Fruit fly (Drosophila melanogaster) whole organism, wandering third instar larva: Measurements from ENCODE around the gene nht.

ENCODE experiments used
- CG32264 ChIP-seq: fragments of 200-800 bp; sonication (Bioruptor generic); optimal IDR thresholded peaks from 2 replicates; lab custom pipeline; 2016; ENCODE audit warnings: missing biosample characterization, missing genetic modification characterization
- CG9705 ChIP-seq: fragments of 200-800 bp; sonication (Bioruptor generic); optimal IDR thresholded peaks from 2 replicates; lab custom pipeline; 2018; ENCODE audit warnings: missing biosample characterization, mild to moderate bottlenecking, missing genetic modification characterization
- CrebA ChIP-seq: fragments of 200-800 bp; sonication (Bioruptor generic); optimal IDR thresholded peaks from 2 replicates; lab custom pipeline; 2016; ENCODE audit warnings: missing biosample characterization, mild to moderate bottlenecking, missing genetic modification characterization, borderline replicate concordance
- Dfd ChIP-seq: fragments of >200 bp; optimal IDR thresholded peaks from 2 replicates; lab custom pipeline; 2017; ENCODE audit warnings: missing biosample characterization, missing genetic modification characterization
- GATAd ChIP-seq: sonication (Bioruptor generic); optimal IDR thresholded peaks from 2 replicates; lab custom pipeline; 2016; ENCODE audit warnings: missing biosample characterization, missing genetic modification characterization
- HLH106 ChIP-seq: fragments of 200-800 bp; optimal IDR thresholded peaks from 3 replicates; lab custom pipeline; 2019; ENCODE audit warnings: missing biosample characterization, mild to moderate bottlenecking, missing genetic modification characterization, moderate library complexity
- Hnf4 ChIP-seq: fragments of 200-800 bp; sonication (Bioruptor generic); optimal IDR thresholded peaks from 2 replicates; lab custom pipeline; 2016; ENCODE audit warnings: missing biosample characterization, mild to moderate bottlenecking, missing genetic modification characterization
- Hr83 ChIP-seq: fragments of 200-300 bp; sonication (Bioruptor generic); optimal IDR thresholded peaks from 2 replicates; lab custom pipeline; 2016; ENCODE audit warnings: missing biosample characterization, mild to moderate bottlenecking, missing genetic modification characterization, moderate library complexity; ENCODE audit not compliant: poor library complexity, severe bottlenecking
- Mio ChIP-seq: sonication (Bioruptor generic); optimal IDR thresholded peaks from 2 replicates; lab custom pipeline; 2016; ENCODE audit warnings: missing biosample characterization, missing genetic modification characterization
- Myc ChIP-seq: fragments of >200 bp; optimal IDR thresholded peaks from 2 replicates; lab custom pipeline; 2017
- N ChIP-seq: fragments of >200 bp; optimal IDR thresholded peaks from 2 replicates; lab custom pipeline; 2018; ENCODE audit warnings: missing biosample characterization, missing external identifiers, missing genetic modification characterization
- OdsH ChIP-seq: fragments of 200-800 bp; sonication (Bioruptor generic); optimal IDR thresholded peaks from 2 replicates; lab custom pipeline; 2016; ENCODE audit warnings: missing biosample characterization, mild to moderate bottlenecking, missing genetic modification characterization
- Rel ChIP-seq, 2 experiments: fragments of 200-800 bp; sonication (Bioruptor generic) in 1 of 2; optimal IDR thresholded peaks; 2 replicates in 1 of 2; 3 replicates in 1 of 2; lab custom pipeline; 2016 to 2019; ENCODE audit warnings: mild to moderate bottlenecking in 2 of 2, missing biosample characterization in 2 of 2, missing genetic modification characterization in 2 of 2, moderate library complexity in 1 of 2
- Sp1 ChIP-seq: fragments of 200-800 bp; sonication (Bioruptor generic); optimal IDR thresholded peaks from 3 replicates; lab custom pipeline; 2019; ENCODE audit warnings: missing biosample characterization, mild to moderate bottlenecking, missing genetic modification characterization, moderate library complexity
- br ChIP-seq: fragments of 200-800 bp; sonication (Bioruptor generic); optimal IDR thresholded peaks from 2 replicates; lab custom pipeline; 2016; ENCODE audit warnings: missing biosample characterization, missing genetic modification characterization
- brk ChIP-seq: fragments of 200-800 bp; sonication (Bioruptor generic); optimal IDR thresholded peaks from 2 replicates; lab custom pipeline; 2016; ENCODE audit warnings: missing biosample characterization, mild to moderate bottlenecking, missing genetic modification characterization
- dl ChIP-seq, 2 experiments: fragments of 175-275, 200-275 bp in 1 of 2; fragments of 200-275 bp in 1 of 2; sonication (Bioruptor generic); optimal IDR thresholded peaks; lab custom pipeline; 2018; ENCODE audit warnings: mild to moderate bottlenecking in 2 of 2, missing biosample characterization in 2 of 2, missing genetic modification characterization in 2 of 2, moderate library complexity in 2 of 2; ENCODE audit not compliant: partially characterized antibody in 2 of 2, insufficient read depth in 1 of 2
- dsf ChIP-seq: sonication (Bioruptor generic); optimal IDR thresholded peaks from 2 replicates; lab custom pipeline; 2016; ENCODE audit warnings: missing biosample characterization, missing genetic modification characterization, borderline replicate concordance
- ey ChIP-seq: fragments of 200-800 bp; sonication (Bioruptor generic); optimal IDR thresholded peaks from 2 replicates; lab custom pipeline; 2016; ENCODE audit warnings: missing biosample characterization, missing genetic modification characterization
- foxo ChIP-seq, 2 experiments: fragments of 200-800 bp; sonication (Bioruptor generic); optimal IDR thresholded peaks; 2 replicates in 1 of 2; 3 replicates in 1 of 2; lab custom pipeline; 2016 to 2017; ENCODE audit warnings: missing biosample characterization in 2 of 2, missing genetic modification characterization in 2 of 2
- fru ChIP-seq: fragments of 200-800 bp; sonication (Bioruptor generic); optimal IDR thresholded peaks from 3 replicates; lab custom pipeline; 2016; ENCODE audit warnings: missing biosample characterization, mild to moderate bottlenecking, missing genetic modification characterization
- h ChIP-seq: fragments of 200-800 bp; sonication (Bioruptor generic); optimal IDR thresholded peaks from 3 replicates; lab custom pipeline; 2016; ENCODE audit warnings: missing biosample characterization, mild to moderate bottlenecking, missing genetic modification characterization
- jim ChIP-seq: fragments of 175-275, 200-325 bp; sonication (Bioruptor generic); optimal IDR thresholded peaks from 2 replicates; lab custom pipeline; 2016; ENCODE audit warnings: missing biosample characterization, mild to moderate bottlenecking, missing genetic modification characterization
- lola ChIP-seq: fragments of >200 bp; optimal IDR thresholded peaks from 2 replicates; lab custom pipeline; 2017; ENCODE audit warnings: missing biosample characterization, missing genetic modification characterization
- pan ChIP-seq: fragments of >200 bp; optimal IDR thresholded peaks from 2 replicates; lab custom pipeline; 2017
- psq ChIP-seq: fragments of 200-800 bp; sonication (Bioruptor generic); optimal IDR thresholded peaks from 3 replicates; lab custom pipeline; 2017; ENCODE audit warnings: missing biosample characterization, mild to moderate bottlenecking, missing genetic modification characterization, moderate library complexity
- rgr ChIP-seq: fragments of 200-800 bp; sonication (Bioruptor generic); optimal IDR thresholded peaks from 3 replicates; lab custom pipeline; 2016; ENCODE audit warnings: missing biosample characterization, mild to moderate bottlenecking, missing genetic modification characterization
- sage ChIP-seq: fragments of 200-800 bp; sonication (Bioruptor generic); optimal IDR thresholded peaks from 2 replicates; lab custom pipeline; 2016; ENCODE audit warnings: missing biosample characterization, mild to moderate bottlenecking, missing genetic modification characterization
- sv ChIP-seq: fragments of 200-800 bp; sonication (Bioruptor generic); optimal IDR thresholded peaks from 3 replicates; lab custom pipeline; 2016; ENCODE audit warnings: missing biosample characterization, missing genetic modification characterization
- tai ChIP-seq: sonication (Bioruptor generic); optimal IDR thresholded peaks from 2 replicates; lab custom pipeline; 2016; ENCODE audit warnings: missing biosample characterization, missing genetic modification characterization
- usp ChIP-seq: fragments of >200 bp; optimal IDR thresholded peaks from 2 replicates; lab custom pipeline; 2017; ENCODE audit warnings: missing biosample characterization, missing genetic modification characterization
- woc ChIP-seq: sonication (Bioruptor generic); optimal IDR thresholded peaks from 2 replicates; lab custom pipeline; 2016; ENCODE audit warnings: missing biosample characterization, mild to moderate bottlenecking, missing genetic modification characterization

Gene nht

DNA sequence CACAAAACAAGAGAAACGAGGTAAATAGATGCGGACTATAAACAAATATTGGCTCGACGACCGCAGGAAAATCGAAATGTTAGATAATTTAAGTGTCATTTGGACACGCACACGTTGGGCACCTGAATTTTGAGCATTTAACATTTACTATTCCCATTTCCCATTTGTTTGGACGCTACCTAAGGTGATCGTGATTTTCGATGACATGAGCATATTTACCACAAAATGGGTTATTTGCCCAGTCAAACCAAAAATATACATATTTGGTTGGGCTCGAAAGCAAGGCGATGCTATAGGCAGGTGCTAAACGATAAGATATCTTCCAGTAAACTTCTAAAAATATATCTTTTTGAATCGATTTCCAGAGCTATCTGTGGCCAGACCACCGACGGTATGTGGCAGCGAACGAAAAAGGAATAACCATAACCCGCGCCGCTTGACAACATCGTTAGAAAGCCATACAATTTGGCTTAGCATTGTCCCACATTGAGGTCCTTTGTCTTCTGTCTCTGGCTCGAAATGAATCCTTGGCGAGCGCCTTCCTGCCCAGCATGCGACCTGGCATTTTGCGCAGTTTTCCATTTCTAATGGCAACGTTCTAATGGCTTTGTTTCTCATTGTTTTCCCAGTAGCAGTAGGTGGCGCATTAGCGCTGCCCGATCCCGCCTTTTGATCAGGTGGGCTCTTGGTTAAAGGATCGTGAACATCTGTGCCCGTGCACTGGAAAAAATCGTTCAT, 5.6 kb upstream of the nht start:
- no peak for TF ChIP-seq dsf (GFP tag; lab: Kevin White, UChicago)
- no peak for TF ChIP-seq rgr (GFP tag; lab: Kevin White, UChicago)
- TF ChIP-seq usp (GFP tag; lab: Kevin White, UChicago) = no peak
- TF ChIP-seq Sp1 = no peak
- TF ChIP-seq, all 38 proteins: peak for 0

- no peak for TF ChIP-seq usp (GFP tag; lab: Kevin White, UChicago)
- no peak for TF ChIP-seq Sp1
- no peak for TF ChIP-seq h (GFP tag; lab: Kevin White, UChicago)
- TF ChIP-seq ey (GFP tag; lab: Kevin White, UChicago) = no peak
- no peak for TF ChIP-seq foxo (GFP tag; optimal IDR thresholded peaks at IDR 0.05; lab: Kevin White, UChicago)
- no peak for TF ChIP-seq Dfd (GFP tag; lab: Kevin White, UChicago)
- TF ChIP-seq CG9705 = no peak
- no peak for TF ChIP-seq OdsH
- TF ChIP-seq N = no peak
- no peak for TF ChIP-seq Hnf4
- no peak for TF ChIP-seq Mio (GFP tag; lab: Kevin White, UChicago)
- TF ChIP-seq HLH106 = no peak
- no peak for TF ChIP-seq woc (GFP tag; lab: Kevin White, UChicago)
- no peak for TF ChIP-seq dsf (GFP tag; lab: Kevin White, UChicago)
- no peak for TF ChIP-seq jim (GFP tag; lab: Kevin White, UChicago)
- TF ChIP-seq psq (GFP tag; lab: Kevin White, UChicago) = no peak
These were observed 4.5 kb upstream of the nht start for dm6 chr2L:15323196-15323595.

- TF ChIP-seq Hr83 = no peak
- TF ChIP-seq tai (GFP tag; lab: Kevin White, UChicago) = no peak
- TF ChIP-seq rgr (GFP tag; lab: Kevin White, UChicago) = no peak
- no peak for TF ChIP-seq psq (GFP tag; lab: Kevin White, UChicago)
- TF ChIP-seq Hnf4 = no peak
- no peak for TF ChIP-seq ey (GFP tag; lab: Kevin White, UChicago)
- TF ChIP-seq fru (GFP tag; lab: Kevin White, UChicago) = no peak
- no peak for TF ChIP-seq lola (GFP tag; lab: Kevin White, UChicago)
- TF ChIP-seq pan (lab: Kevin White, UChicago) = no peak
- no peak for TF ChIP-seq CG9705
- no peak for TF ChIP-seq sage
- TF ChIP-seq Dfd (GFP tag; lab: Kevin White, UChicago) = no peak
- no peak for TF ChIP-seq Rel (GFP tag; optimal IDR thresholded peaks at IDR 0.05; lab: Kevin White, UChicago)
- no peak for TF ChIP-seq Rel (tag; optimal IDR thresholded peaks at IDR 0.05; lab: Kevin White, UChicago)
- TF ChIP-seq h (GFP tag; lab: Kevin White, UChicago) = no peak
- no peak for TF ChIP-seq dl (GFP tag; optimal IDR thresholded peaks at IDR 0.05; lab: Kevin White, UChicago; ENCODE audit: insufficient read depth in 1 of 2, partially characterized antibody in 2 of 2)
- no peak for TF ChIP-seq brk (GFP tag; lab: Kevin White, UChicago)
- no peak for TF ChIP-seq CrebA
These were observed 2.7 kb upstream of the nht start for dm6 chr2L:15321408-15321807.

- no peak for TF ChIP-seq jim (GFP tag; lab: Kevin White, UChicago)
- no peak for TF ChIP-seq Sp1
- no peak for TF ChIP-seq ey (GFP tag; lab: Kevin White, UChicago)
- TF ChIP-seq sage = no peak
- TF ChIP-seq CG32264 (GFP tag; lab: Kevin White, UChicago) = no peak
- TF ChIP-seq N = no peak
- no peak for TF ChIP-seq Mio (GFP tag; lab: Kevin White, UChicago)
- no peak for TF ChIP-seq CG9705
- TF ChIP-seq Myc (lab: Kevin White, UChicago) = no peak
- no peak for TF ChIP-seq brk (GFP tag; lab: Kevin White, UChicago)
- TF ChIP-seq GATAd (GFP tag; lab: Kevin White, UChicago) = no peak
- TF ChIP-seq dl (GFP tag; optimal IDR thresholded peaks at IDR 0.05; lab: Kevin White, UChicago; ENCODE audit: insufficient read depth in 1 of 2, partially characterized antibody in 2 of 2) = no peak
- TF ChIP-seq br (GFP tag; lab: Kevin White, UChicago) = no peak
- no peak for TF ChIP-seq sv (GFP tag; lab: Kevin White, UChicago)
- no peak for TF ChIP-seq Hnf4
- TF ChIP-seq HLH106 = no peak
- no peak for TF ChIP-seq h (GFP tag; lab: Kevin White, UChicago)
- TF ChIP-seq OdsH = no peak
These were observed 1.2 kb upstream of the nht start for dm6 chr2L:15319874-15320273.
